Fruit fly (Drosophila melanogaster) whole organism, embryonic: Measurements from ENCODE around the gene mRpS14.

Experiments
- ATbp ChIP-seq: fragments of 200-800 bp; sonication (Bioruptor generic); optimal IDR thresholded peaks from 2 replicates; lab custom pipeline; 2017; ENCODE audit warnings: missing biosample characterization, mild to moderate bottlenecking, missing genetic modification characterization, missing genetic modification reagents
- Asciz ChIP-seq: fragments of 200-800 bp; sonication (Bioruptor generic); optimal IDR thresholded peaks from 2 replicates; lab custom pipeline; 2017; ENCODE audit warnings: missing biosample characterization, mild to moderate bottlenecking, missing genetic modification characterization, missing genetic modification reagents
- CG10147 ChIP-seq: fragments of 200-800 bp; sonication (Bioruptor generic); optimal IDR thresholded peaks from 2 replicates; lab custom pipeline; 2019; ENCODE audit warnings: missing biosample characterization, mild to moderate bottlenecking, missing genetic modification characterization, moderate library complexity
- CG10321 ChIP-seq: fragments of 200-800 bp; sonication (Bioruptor generic); IDR thresholded peaks from 2 replicates; pipeline ENCODE4 v1.3.6; 2022; ENCODE audit warnings: missing biosample characterization, missing genetic modification characterization
- CG10431 ChIP-seq: fragments of 200-800 bp; sonication (Bioruptor generic); optimal IDR thresholded peaks from 3 replicates; lab custom pipeline; 2018; ENCODE audit warnings: missing biosample characterization, mild to moderate bottlenecking, missing genetic modification characterization
- CG10543 ChIP-seq: fragments of 200-800 bp; sonication (Bioruptor generic); optimal IDR thresholded peaks from 3 replicates; lab custom pipeline; 2017; ENCODE audit warnings: missing biosample characterization, mild to moderate bottlenecking, missing genetic modification characterization, moderate library complexity
- CG11723 ChIP-seq: fragments of 200-800 bp; sonication (Bioruptor generic); optimal IDR thresholded peaks from 2 replicates; lab custom pipeline; 2017; ENCODE audit warnings: missing biosample characterization, mild to moderate bottlenecking, missing genetic modification characterization
- CG15011 ChIP-seq: fragments of 200-800 bp; sonication (Bioruptor generic); optimal IDR thresholded peaks from 3 replicates; lab custom pipeline; 2018; ENCODE audit warnings: missing biosample characterization, mild to moderate bottlenecking, missing genetic modification characterization
- CG15514 ChIP-seq: fragments of 200-800 bp; sonication (Bioruptor generic); optimal IDR thresholded peaks from 3 replicates; lab custom pipeline; 2017; ENCODE audit warnings: missing biosample characterization, missing genetic modification characterization, mild to moderate bottlenecking, moderate library complexity, missing genetic modification reagents
- CG17361 ChIP-seq: fragments of 200-800 bp; sonication (Bioruptor generic); IDR thresholded peaks from 3 replicates; pipeline ENCODE4 v1.3.6; 2022; ENCODE audit warnings: missing biosample characterization, missing genetic modification characterization
- CG18476 ChIP-seq: fragments of 200-800 bp; sonication (Bioruptor generic); optimal IDR thresholded peaks from 2 replicates; lab custom pipeline; 2016; ENCODE audit warnings: missing biosample characterization, mild to moderate bottlenecking, missing genetic modification characterization
- CG2116 ChIP-seq: fragments of 200-800 bp; sonication (Bioruptor generic); optimal IDR thresholded peaks from 3 replicates; lab custom pipeline; 2018; ENCODE audit warnings: missing biosample characterization, mild to moderate bottlenecking, missing genetic modification characterization
- CG30431 ChIP-seq: fragments of 200-800 bp; sonication (Bioruptor generic); optimal IDR thresholded peaks from 2 replicates; lab custom pipeline; 2017; ENCODE audit warnings: missing biosample characterization, missing genetic modification characterization
- CG3847 ChIP-seq: fragments of 200-800 bp; sonication (Bioruptor generic); IDR thresholded peaks from 2 replicates; pipeline ENCODE4 v1.3.6; 2022; ENCODE audit warnings: missing biosample characterization, missing genetic modification characterization
- CG42726 ChIP-seq: fragments of 200-800 bp; sonication (Bioruptor generic); IDR thresholded peaks from 2 replicates; pipeline ENCODE4 v1.3.6; 2022; ENCODE audit warnings: missing biosample characterization, missing genetic modification characterization; ENCODE audit not compliant: partially characterized antibody
- CG6175 ChIP-seq: fragments of 200-800 bp; sonication (Bioruptor generic); IDR thresholded peaks from 3 replicates; pipeline ENCODE4 v1.3.6; 2022; ENCODE audit warnings: missing biosample characterization, missing genetic modification characterization
- CG6791 ChIP-seq: fragments of 200-800 bp; sonication (Bioruptor generic); IDR thresholded peaks from 3 replicates; pipeline ENCODE4 v1.3.6; 2022; ENCODE audit warnings: missing biosample characterization, missing genetic modification characterization; ENCODE audit not compliant: partially characterized antibody
- CG6854 ChIP-seq: fragments of 200-800 bp; sonication (Bioruptor generic); optimal IDR thresholded peaks from 3 replicates; lab custom pipeline; 2017; ENCODE audit warnings: missing biosample characterization, mild to moderate bottlenecking, missing genetic modification characterization
- CTCF ChIP-seq: fragments of 200-800 bp; sonication (Bioruptor generic); optimal IDR thresholded peaks from 2 replicates; lab custom pipeline; 2017; ENCODE audit warnings: missing biosample characterization, mild to moderate bottlenecking, missing genetic modification characterization, moderate library complexity
- Dbx ChIP-seq: fragments of 200-800 bp; sonication (Bioruptor generic); IDR thresholded peaks from 3 replicates; pipeline ENCODE4 v1.3.6; 2022; ENCODE audit warnings: missing biosample characterization, missing genetic modification characterization
- Dp ChIP-seq: fragments of 200-800 bp; sonication (Bioruptor generic); optimal IDR thresholded peaks from 2 replicates; lab custom pipeline; 2018; ENCODE audit warnings: missing biosample characterization, mild to moderate bottlenecking, missing genetic modification characterization, moderate library complexity
- Dref ChIP-seq: fragments of 200-800 bp; sonication (Bioruptor generic); IDR thresholded peaks from 2 replicates; pipeline ENCODE4 v1.3.6; 2022; ENCODE audit warnings: missing biosample characterization, missing genetic modification characterization
- E2f2 ChIP-seq: fragments of 200-800 bp; sonication (Bioruptor generic); IDR thresholded peaks from 2 replicates; pipeline ENCODE4 v1.3.6; 2022; ENCODE audit warnings: missing biosample characterization, missing genetic modification characterization
- Kr ChIP-seq: fragments of 200-800 bp; sonication (Bioruptor generic); optimal IDR thresholded peaks from 2 replicates; lab custom pipeline; 2017; ENCODE audit warnings: missing biosample characterization, mild to moderate bottlenecking, missing genetic modification characterization
- NK7.1 ChIP-seq: fragments of 200-800 bp; sonication (Bioruptor generic); optimal IDR thresholded peaks from 3 replicates; lab custom pipeline; 2016; ENCODE audit warnings: missing biosample characterization, missing genetic modification characterization
- Optix ChIP-seq: fragments of 200-800 bp; sonication (Bioruptor generic); IDR thresholded peaks from 3 replicates; pipeline ENCODE4 v1.3.6; 2022; ENCODE audit warnings: missing biosample characterization, missing genetic modification characterization
- Scr ChIP-seq: fragments of 200-800 bp; sonication (Bioruptor generic); IDR thresholded peaks from 2 replicates; pipeline ENCODE4 v1.3.6; 2022; ENCODE audit warnings: missing biosample characterization, missing genetic modification characterization; ENCODE audit not compliant: partially characterized antibody
- Sox100B ChIP-seq: fragments of 200-800 bp; sonication (Bioruptor generic); optimal IDR thresholded peaks from 3 replicates; lab custom pipeline; 2018; ENCODE audit warnings: missing biosample characterization, mild to moderate bottlenecking, missing genetic modification characterization
- Taf1 ChIP-seq: fragments of 200-800 bp; sonication (Bioruptor generic); IDR thresholded peaks from 2 replicates; pipeline ENCODE4 v1.3.6; 2022; ENCODE audit warnings: missing biosample characterization, missing genetic modification characterization
- bigmax ChIP-seq: fragments of 200-800 bp; sonication (Bioruptor generic); optimal IDR thresholded peaks from 2 replicates; lab custom pipeline; 2018; ENCODE audit warnings: missing biosample characterization, mild to moderate bottlenecking, missing genetic modification characterization
- cg ChIP-seq: fragments of 200-800 bp; sonication (Bioruptor generic); optimal IDR thresholded peaks from 3 replicates; lab custom pipeline; 2019; ENCODE audit warnings: missing biosample characterization, mild to moderate bottlenecking, missing genetic modification characterization, moderate library complexity
- fd3F ChIP-seq: fragments of 200-800 bp; sonication (Bioruptor generic); optimal IDR thresholded peaks from 2 replicates; lab custom pipeline; 2018; ENCODE audit warnings: missing biosample characterization, mild to moderate bottlenecking, missing genetic modification characterization, moderate library complexity
- gce ChIP-seq: fragments of 200-800 bp; sonication (Bioruptor generic); IDR thresholded peaks from 3 replicates; pipeline ENCODE4 v1.3.6; 2022; ENCODE audit warnings: missing biosample characterization, missing genetic modification characterization
- ham ChIP-seq: fragments of 200-800 bp; sonication (Bioruptor generic); IDR thresholded peaks from 2 replicates; pipeline ENCODE4 v1.3.6; 2022; ENCODE audit warnings: missing biosample characterization, missing genetic modification characterization
- hbn ChIP-seq: fragments of 200-800 bp; sonication (Bioruptor generic); IDR thresholded peaks from 2 replicates; pipeline ENCODE4 v1.3.6; 2022; ENCODE audit warnings: missing biosample characterization, missing genetic modification characterization; ENCODE audit not compliant: partially characterized antibody
- p53 ChIP-seq: fragments of 200-800 bp; sonication (Bioruptor generic); optimal IDR thresholded peaks from 2 replicates; lab custom pipeline; 2016; ENCODE audit warnings: missing biosample characterization, missing genetic modification characterization
- pros ChIP-seq: fragments of 200-800 bp; sonication (Bioruptor generic); optimal IDR thresholded peaks from 3 replicates; lab custom pipeline; 2019; ENCODE audit warnings: missing biosample characterization, mild to moderate bottlenecking, missing genetic modification characterization, moderate library complexity
- pzg ChIP-seq: fragments of 200-800 bp; sonication (Bioruptor generic); optimal IDR thresholded peaks from 3 replicates; lab custom pipeline; 2018; ENCODE audit warnings: missing biosample characterization, mild to moderate bottlenecking, missing genetic modification characterization, moderate library complexity
- rib ChIP-seq: fragments of 200-800 bp; sonication (Bioruptor generic); IDR thresholded peaks from 2 replicates; pipeline ENCODE4 v1.3.6; 2022; ENCODE audit warnings: missing biosample characterization, missing genetic modification characterization
- schlank ChIP-seq: fragments of 200-800 bp; sonication (Bioruptor generic); optimal IDR thresholded peaks from 2 replicates; lab custom pipeline; 2018; ENCODE audit warnings: missing biosample characterization, mild to moderate bottlenecking, missing genetic modification characterization
- sens-2 ChIP-seq: fragments of 200-800 bp; sonication (Bioruptor generic); IDR thresholded peaks from 2 replicates; pipeline ENCODE4 v1.3.6; 2022; ENCODE audit warnings: missing biosample characterization, missing genetic modification characterization
- sr ChIP-seq: fragments of 200-800 bp; sonication (Bioruptor generic); IDR thresholded peaks from 3 replicates; pipeline ENCODE4 v1.3.6; 2022; ENCODE audit warnings: missing biosample characterization, missing genetic modification characterization

Gene mRpS14

DNA sequence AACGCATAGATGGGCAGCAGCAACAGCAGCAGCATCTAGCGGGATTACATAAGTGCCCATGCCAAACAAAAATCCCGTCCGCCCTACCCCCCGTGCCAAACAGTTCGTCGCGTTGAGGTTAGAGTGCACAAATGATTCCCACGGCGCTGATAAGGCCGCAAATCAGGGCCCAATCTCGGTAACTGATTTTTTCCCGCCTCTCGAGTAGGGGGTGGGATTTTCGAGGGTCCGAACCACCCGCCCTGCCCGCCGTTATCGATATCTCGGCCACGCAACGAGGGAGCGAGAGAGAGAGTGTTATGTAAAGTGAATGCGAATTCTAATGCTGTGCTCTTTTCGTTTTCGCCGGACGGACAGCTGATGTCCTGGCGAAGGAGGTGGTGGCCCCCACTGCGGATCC lies 40.9 kb upstream of the mRpS14 start (continued):
- no peak for TF ChIP-seq CG10543
- no peak for TF ChIP-seq rib (GFP tag; lab: Robert Waterston, UW)
- TF ChIP-seq Scr: 0 out of 2 replicates have a peak, but pooled peaks have one; percentile 15
- TF ChIP-seq CG30431: no peak
- no peak for TF ChIP-seq CG15011 (GFP tag; lab: Kevin White, UChicago)
- TF ChIP-seq bigmax: peak; percentile 89
- TF ChIP-seq CG11723: no peak
- TF ChIP-seq ATbp (GFP tag; lab: Kevin White, UChicago): no peak
- TF ChIP-seq NK7.1: no peak
- no peak for TF ChIP-seq CG6854
- no peak for TF ChIP-seq CG6175 (GFP tag; lab: Robert Waterston, UW)
- TF ChIP-seq fd3F (GFP tag; lab: Kevin White, UChicago): no peak
- no peak for TF ChIP-seq schlank (tag; lab: Kevin White, UChicago)
- TF ChIP-seq CG10147: no peak
- TF ChIP-seq CG3847 (GFP tag; lab: Robert Waterston, UW): no peak
- peak; percentile 62; the same call in 1 of the 2 replicates for TF ChIP-seq sens-2 (GFP tag; lab: Robert Waterston, UW)
- no peak for TF ChIP-seq CG15514 (GFP tag; lab: Kevin White, UChicago)
- TF ChIP-seq pzg (GFP tag; lab: Kevin White, UChicago): peak; percentile 16
- TF ChIP-seq pros: no peak
- no peak for TF ChIP-seq gce (GFP tag; lab: Robert Waterston, UW)
- TF ChIP-seq sr: no peak
- no peak for TF ChIP-seq Asciz (GFP tag; lab: Kevin White, UChicago)
- no peak for TF ChIP-seq CG6791 (GFP tag; lab: Robert Waterston, UW)

DNA sequence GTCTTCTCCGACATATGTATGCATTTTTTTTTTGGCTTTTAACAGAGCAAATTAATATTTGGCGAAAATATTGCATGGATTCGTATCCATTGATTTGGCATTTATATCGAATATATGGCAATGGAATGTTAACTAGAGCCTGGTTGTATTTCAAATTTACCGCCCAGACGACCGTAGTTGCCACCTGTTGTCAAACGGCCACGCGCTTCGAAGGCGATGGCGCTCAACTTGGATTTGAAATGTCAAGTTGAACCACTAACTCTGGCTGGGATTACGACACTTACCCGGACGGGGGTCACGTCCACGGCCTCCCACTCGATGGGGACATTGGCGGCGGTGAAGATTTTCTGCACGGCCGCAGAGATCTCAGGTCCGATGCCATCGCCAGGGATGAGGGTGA lies 40.3 kb upstream of the mRpS14 start:
- TF ChIP-seq hbn (GFP tag; lab: Robert Waterston, UW) (peak; percentile 19; the same call in 1 of the 2 replicates), CG42726 (GFP tag; lab: Robert Waterston, UW) (no peak), CG2116 (GFP tag; lab: Kevin White, UChicago) (peak; percentile 50), Taf1 (GFP tag; lab: Robert Waterston, UW) (no peak), Sox100B (GFP tag; lab: Kevin White, UChicago) (no peak), pzg (GFP tag; lab: Kevin White, UChicago) (peak; percentile 14), Dp (GFP tag; lab: Kevin White, UChicago) (peak; percentile 81), E2f2 (GFP tag; lab: Robert Waterston, UW) (peak; percentile 88), Kr (no peak), Dref (0 out of 2 replicates have a peak, but pooled peaks have one; percentile 24), Optix (no peak), ham (GFP tag; lab: Robert Waterston, UW) (no peak), Dbx (GFP tag; lab: Robert Waterston, UW) (no peak), CTCF (GFP tag; lab: Kevin White, UChicago) (peak; percentile 58)

DNA sequence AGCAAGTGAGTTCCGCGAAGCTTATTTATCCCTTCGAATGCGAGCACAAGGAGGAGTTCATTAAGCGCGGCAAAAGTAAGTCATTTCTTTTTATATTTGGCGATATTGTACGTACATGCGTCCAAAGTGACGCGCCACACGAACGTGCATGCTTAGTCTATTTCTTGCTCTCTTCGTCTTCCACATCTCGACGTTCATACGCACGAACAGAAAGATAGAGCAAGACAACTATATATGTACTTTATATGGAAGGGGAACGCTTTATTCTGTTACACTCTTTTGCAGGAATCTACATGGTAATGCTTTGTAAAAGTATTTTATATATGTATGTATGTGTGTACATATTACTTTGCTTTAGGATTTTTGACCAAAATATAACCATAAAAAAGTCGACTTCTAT lies 30.2 kb upstream of the mRpS14 start:
- TF ChIP-seq p53 (GFP tag; lab: Kevin White, UChicago): peak; percentile 96
- TF ChIP-seq CG10431 (GFP tag; lab: Kevin White, UChicago): peak; percentile 96
- no peak for TF ChIP-seq CG17361 (GFP tag; lab: Robert Waterston, UW)
- peak; percentile 4 for TF ChIP-seq cg (GFP tag; lab: Kevin White, UChicago)
- no peak for TF ChIP-seq CG18476 (GFP tag; lab: Kevin White, UChicago)
- TF ChIP-seq CG10321 (GFP tag; lab: Robert Waterston, UW): peak; percentile 85
